Worm (Caenorhabditis elegans) whole organism, young adult: Measurements from ENCODE around the gene R01E6.7.
A peak's percentile ranks its signal among the peaks of the same experiment; 100 is the strongest.

ENCODE experiments used
- F23B12.7 ChIP-seq: sonication (generic microtip); optimal IDR thresholded peaks from 2 replicates; lab custom pipeline; 2017; ENCODE audit warnings: missing genetic modification characterization, mild to moderate bottlenecking, missing compliant biosample characterization, antibody characterized with exemption, moderate library complexity; ENCODE audit not compliant: insufficient read depth
- F52B5.7 ChIP-seq: sonication (generic microtip); optimal IDR thresholded peaks from 2 replicates; lab custom pipeline; 2016; ENCODE audit warnings: mild to moderate bottlenecking, missing genetic modification characterization, missing compliant biosample characterization
- F57A8.1 ChIP-seq: fragments of 200-800 bp; sonication (Bioruptor generic); optimal IDR thresholded peaks from 2 replicates; lab custom pipeline; 2018; ENCODE audit warnings: mild to moderate bottlenecking, missing genetic modification characterization, moderate library complexity, missing compliant biosample characterization
- F57C9.4 ChIP-seq: sonication (generic microtip); optimal IDR thresholded peaks from 2 replicates; lab custom pipeline; 2017; ENCODE audit warnings: mild to moderate bottlenecking, missing genetic modification characterization, missing compliant biosample characterization
- K11D2.4 ChIP-seq: fragments of 200-800 bp; sonication (Bioruptor generic); IDR thresholded peaks from 2 replicates; pipeline ENCODE4 v1.3.6; 2022; ENCODE audit warnings: missing genetic modification reagents, missing genetic modification characterization, missing compliant biosample characterization
- T26A5.8 ChIP-seq: sonication (generic microtip); optimal IDR thresholded peaks from 2 replicates; lab custom pipeline; 2016; ENCODE audit warnings: missing genetic modification characterization, missing compliant biosample characterization
- Y56A3A.18 ChIP-seq: fragments of 200-800 bp; sonication (Bioruptor generic); IDR thresholded peaks from 2 replicates; pipeline ENCODE4 v1.3.6; 2022; ENCODE audit warnings: missing genetic modification reagents, missing genetic modification characterization, missing compliant biosample characterization
- ccch-3 ChIP-seq: fragments of 200-800 bp; sonication (Bioruptor generic); optimal IDR thresholded peaks from 2 replicates; lab custom pipeline; 2018; ENCODE audit warnings: mild to moderate bottlenecking, missing genetic modification characterization, missing compliant biosample characterization
- ceh-58 ChIP-seq: fragments of 200-800 bp; sonication (Bioruptor generic); IDR thresholded peaks from 2 replicates; pipeline ENCODE4 v1.3.6; 2022; ENCODE audit warnings: missing genetic modification characterization, missing compliant biosample characterization
- chd-7 ChIP-seq: sonication (generic microtip); optimal IDR thresholded peaks from 2 replicates; lab custom pipeline; 2016; ENCODE audit warnings: mild to moderate bottlenecking, missing genetic modification characterization, moderate library complexity, missing compliant biosample characterization
- die-1 ChIP-seq: sonication (generic microtip); optimal IDR thresholded peaks from 2 replicates; lab custom pipeline; 2016; ENCODE audit warnings: missing genotype, mild to moderate bottlenecking, missing genetic modification characterization, missing compliant biosample characterization
- dox-1 ChIP-seq: fragments of 200-800 bp; sonication (Bioruptor generic); IDR thresholded peaks from 2 replicates; pipeline ENCODE4 v1.3.6; 2022; ENCODE audit warnings: missing genetic modification reagents, missing genetic modification characterization, missing compliant biosample characterization
- egrh-3 ChIP-seq: fragments of 200-800 bp; sonication (Bioruptor generic); IDR thresholded peaks from 2 replicates; pipeline ENCODE4 v1.3.6; 2022; ENCODE audit warnings: missing genetic modification reagents, missing genetic modification characterization, missing compliant biosample characterization
- him-1 ChIP-seq: sonication (generic microtip); optimal IDR thresholded peaks from 2 replicates; lab custom pipeline; 2016; ENCODE audit warnings: missing genotype, missing genetic modification reagents, missing genetic modification characterization, missing compliant biosample characterization
- hlh-12 ChIP-seq: sonication (generic microtip); optimal IDR thresholded peaks from 2 replicates; lab custom pipeline; 2016; ENCODE audit warnings: missing genetic modification characterization, missing compliant biosample characterization
- let-526 ChIP-seq: fragments of 200-800 bp; sonication (Bioruptor generic); IDR thresholded peaks from 2 replicates; pipeline ENCODE4 v1.3.6; 2022; ENCODE audit warnings: missing genetic modification reagents, missing genetic modification characterization, missing compliant biosample characterization
- let-607 ChIP-seq, 2 experiments: fragments of 200-800 bp in 1 of 2; sonication (Bioruptor generic) in 1 of 2; sonication (generic microtip) in 1 of 2; optimal IDR thresholded peaks; 2 replicates each; lab custom pipeline; 2016 to 2018; ENCODE audit warnings: mild to moderate bottlenecking in 2 of 2, missing compliant biosample characterization in 2 of 2, missing genetic modification characterization in 2 of 2, moderate library complexity in 2 of 2, missing genotype in 1 of 2
- lin-26 ChIP-seq: fragments of 200-800 bp; sonication (Bioruptor generic); IDR thresholded peaks from 2 replicates; pipeline ENCODE4 v1.3.6; 2022; ENCODE audit warnings: missing genetic modification reagents, missing genetic modification characterization, missing compliant biosample characterization
- lin-54 ChIP-seq: fragments of 200-800 bp; sonication (Bioruptor generic); optimal IDR thresholded peaks from 2 replicates; lab custom pipeline; 2018; ENCODE audit warnings: mild to moderate bottlenecking, missing genetic modification characterization, missing compliant biosample characterization
- lsy-27 ChIP-seq: sonication (generic microtip); optimal IDR thresholded peaks from 2 replicates; lab custom pipeline; 2017; ENCODE audit warnings: missing genetic modification characterization, mild to moderate bottlenecking, missing compliant biosample characterization, antibody characterized with exemption, missing genotype, borderline replicate concordance; ENCODE audit not compliant: insufficient read depth
- madf-10 ChIP-seq: sonication (generic microtip); optimal IDR thresholded peaks from 2 replicates; lab custom pipeline; 2016; ENCODE audit warnings: mild to moderate bottlenecking, missing genetic modification characterization, missing compliant biosample characterization
- mes-4 ChIP-seq: sonication (generic microtip); optimal IDR thresholded peaks from 2 replicates; lab custom pipeline; 2016; ENCODE audit warnings: missing genotype, missing genetic modification characterization, missing compliant biosample characterization
- mxl-1 ChIP-seq: sonication (generic microtip); optimal IDR thresholded peaks from 2 replicates; lab custom pipeline; 2016; ENCODE audit warnings: missing genetic modification characterization, missing compliant biosample characterization
- nfya-1 ChIP-seq: sonication (generic microtip); optimal IDR thresholded peaks from 2 replicates; lab custom pipeline; 2017; ENCODE audit warnings: antibody characterized with exemption, missing compliant biosample characterization, missing genetic modification characterization, borderline replicate concordance; ENCODE audit not compliant: insufficient read depth
- nfyb-1 ChIP-seq: fragments of 200-800 bp; sonication (Bioruptor generic); IDR thresholded peaks from 2 replicates; pipeline ENCODE4 v1.3.6; 2022; ENCODE audit warnings: missing genetic modification reagents, missing genetic modification characterization, missing compliant biosample characterization
- nhr-120 ChIP-seq: fragments of 200-800 bp; sonication (Bioruptor generic); IDR thresholded peaks from 2 replicates; pipeline ENCODE4 v1.3.6; 2022; ENCODE audit warnings: missing genetic modification characterization, missing compliant biosample characterization
- rcor-1 ChIP-seq: fragments of 200-800 bp; sonication (Bioruptor generic); IDR thresholded peaks from 2 replicates; pipeline ENCODE4 v1.3.6; 2022; ENCODE audit warnings: missing genetic modification reagents, missing genetic modification characterization, missing compliant biosample characterization
- repo-1 ChIP-seq: sonication (generic microtip); optimal IDR thresholded peaks from 2 replicates; lab custom pipeline; 2017; ENCODE audit warnings: mild to moderate bottlenecking, missing genetic modification characterization, missing compliant biosample characterization
- snpc-1.1 ChIP-seq: sonication (generic microtip); optimal IDR thresholded peaks from 2 replicates; lab custom pipeline; 2017; ENCODE audit warnings: missing genetic modification characterization, mild to moderate bottlenecking, missing compliant biosample characterization, antibody characterized with exemption, moderate library complexity, missing genotype, missing genetic modification reagents; ENCODE audit not compliant: insufficient read depth
- tbx-9 ChIP-seq: sonication (generic microtip); optimal IDR thresholded peaks from 2 replicates; lab custom pipeline; 2016; ENCODE audit warnings: borderline replicate concordance, missing genetic modification characterization, inconsistent platforms, missing compliant biosample characterization
- tlf-1 ChIP-seq: fragments of 200-800 bp; sonication (Bioruptor generic); optimal IDR thresholded peaks from 2 replicates; lab custom pipeline; 2018; ENCODE audit warnings: mild to moderate bottlenecking, missing genetic modification characterization, missing compliant biosample characterization
- zfh-2 ChIP-seq: fragments of 200-800 bp; sonication (Bioruptor generic); conservative IDR thresholded peaks from 2 replicates; pipeline ENCODE4 v1.3.6; 2022; ENCODE audit warnings: missing genetic modification reagents, missing genetic modification characterization, missing compliant biosample characterization
- ztf-18 ChIP-seq: sonication (generic microtip); optimal IDR thresholded peaks from 2 replicates; lab custom pipeline; 2016; ENCODE audit warnings: missing genotype, mild to moderate bottlenecking, missing genetic modification characterization, missing compliant biosample characterization

R01E6.7 gene

ce11 chrX:13591175-13591574 is 21.4 kb upstream of the R01E6.7 start, which contains the start of gene col-44:
col-44 (plus strand) TSS chrX:13591475.
- TF ChIP-seq nfya-1 (no peak), let-526 (no peak), tlf-1 (GFP tag; lab: Kevin White, UChicago) (no peak), ccch-3 (GFP tag; lab: Kevin White, UChicago) (no peak)

- TF ChIP-seq Y56A3A.18 (GFP tag; lab: Robert Waterston, UW) (no peak), lin-26 (GFP tag; lab: Robert Waterston, UW) (no peak), egrh-3 (GFP tag; lab: Robert Waterston, UW) (peak; percentile 51; the same call in 1 of the 2 replicates), zfh-2 (GFP tag; lab: Robert Waterston, UW) (peak; percentile 90), madf-10 (tag; lab: Kevin White, UChicago) (no peak), F52B5.7 (tag; lab: Kevin White, UChicago) (no peak)
- TF ChIP-seq, all 124 proteins: peak for 2
Observed at ce11 chrX:13590688-13591087, 20.9 kb upstream of the R01E6.7 start.

- TF ChIP-seq nhr-120 (no peak), ceh-58 (GFP tag; lab: Robert Waterston, UW) (no peak), tlf-1 (GFP tag; lab: Kevin White, UChicago) (no peak), nfya-1 (no peak), die-1 (tag; lab: Kevin White, UChicago) (no peak), rcor-1 (GFP tag; lab: Robert Waterston, UW) (no peak), T26A5.8 (tag; lab: Kevin White, UChicago) (no peak), mxl-1 (no peak), mes-4 (no peak), nfyb-1 (GFP tag; lab: Robert Waterston, UW) (no peak), ccch-3 (GFP tag; lab: Kevin White, UChicago) (no peak), F23B12.7 (tag; lab: Kevin White, UChicago) (no peak), lsy-27 (tag; lab: Kevin White, UChicago) (no peak), F57A8.1 (GFP tag; lab: Kevin White, UChicago) (no peak), him-1 (tag; lab: Kevin White, UChicago) (no peak), K11D2.4 (no peak), let-607 (tag; optimal IDR thresholded peaks at IDR 0.05; lab: Kevin White, UChicago) (no peak), ztf-18 (tag; lab: Kevin White, UChicago) (no peak)
Observed at ce11 chrX:13589735-13590134, 20.0 kb upstream of the R01E6.7 start, which contains the start of gene col-9. col-9 (plus strand) TSS chrX:13590035.

- TF ChIP-seq F57C9.4 (tag; lab: Kevin White, UChicago) (no peak), dox-1 (no peak), repo-1 (tag; lab: Kevin White, UChicago) (no peak), nhr-120 (no peak), lin-54 (GFP tag; lab: Kevin White, UChicago) (peak; percentile 10), zfh-2 (GFP tag; lab: Robert Waterston, UW) (peak; percentile 58; the same call in 1 of the 2 replicates), chd-7 (tag; lab: Kevin White, UChicago) (no peak), tbx-9 (tag; lab: Kevin White, UChicago) (no peak), him-1 (tag; lab: Kevin White, UChicago) (no peak), hlh-12 (tag; lab: Kevin White, UChicago) (no peak), lin-26 (GFP tag; lab: Robert Waterston, UW) (no peak), snpc-1.1 (tag; lab: Kevin White, UChicago) (no peak)
Observed at ce11 chrX:13584725-13585371, 15.1 kb upstream of the R01E6.7 start, which contains the start of gene unc-84. unc-84 (plus strand) TSS chrX:13584775.
